Fruit fly (Drosophila melanogaster) whole organism, wandering third instar larva: Measurements from ENCODE around the gene Doa.

ENCODE experiments used
- Abd-B ChIP-seq: fragments of >200 bp; optimal IDR thresholded peaks from 2 replicates; lab custom pipeline; 2017; ENCODE audit warnings: missing biosample characterization, missing genetic modification characterization
- CG32264 ChIP-seq: fragments of 200-800 bp; sonication (Bioruptor generic); optimal IDR thresholded peaks from 2 replicates; lab custom pipeline; 2016; ENCODE audit warnings: missing biosample characterization, missing genetic modification characterization
- CG9705 ChIP-seq: fragments of 200-800 bp; sonication (Bioruptor generic); optimal IDR thresholded peaks from 2 replicates; lab custom pipeline; 2018; ENCODE audit warnings: missing biosample characterization, mild to moderate bottlenecking, missing genetic modification characterization
- CrebA ChIP-seq: fragments of 200-800 bp; sonication (Bioruptor generic); optimal IDR thresholded peaks from 2 replicates; lab custom pipeline; 2016; ENCODE audit warnings: missing biosample characterization, mild to moderate bottlenecking, missing genetic modification characterization, borderline replicate concordance
- Dfd ChIP-seq: fragments of >200 bp; optimal IDR thresholded peaks from 2 replicates; lab custom pipeline; 2017; ENCODE audit warnings: missing biosample characterization, missing genetic modification characterization
- Dif ChIP-seq: fragments of 200-275, 200-300 bp; sonication (Bioruptor generic); optimal IDR thresholded peaks from 2 replicates; lab custom pipeline; 2018; ENCODE audit warnings: missing biosample characterization, missing genetic modification characterization; ENCODE audit not compliant: partially characterized antibody
- GATAd ChIP-seq: sonication (Bioruptor generic); optimal IDR thresholded peaks from 2 replicates; lab custom pipeline; 2016; ENCODE audit warnings: missing biosample characterization, missing genetic modification characterization
- HLH106 ChIP-seq: fragments of 200-800 bp; optimal IDR thresholded peaks from 3 replicates; lab custom pipeline; 2019; ENCODE audit warnings: missing biosample characterization, mild to moderate bottlenecking, missing genetic modification characterization, moderate library complexity
- Hnf4 ChIP-seq: fragments of 200-800 bp; sonication (Bioruptor generic); optimal IDR thresholded peaks from 2 replicates; lab custom pipeline; 2016; ENCODE audit warnings: missing biosample characterization, mild to moderate bottlenecking, missing genetic modification characterization
- Hr78 ChIP-seq: fragments of >200 bp; optimal IDR thresholded peaks from 2 replicates; lab custom pipeline; 2017; ENCODE audit warnings: missing biosample characterization, missing genetic modification characterization
- Hr83 ChIP-seq: fragments of 200-300 bp; sonication (Bioruptor generic); optimal IDR thresholded peaks from 2 replicates; lab custom pipeline; 2016; ENCODE audit warnings: missing biosample characterization, mild to moderate bottlenecking, missing genetic modification characterization, moderate library complexity; ENCODE audit not compliant: poor library complexity, severe bottlenecking
- Jra ChIP-seq: sonication (Bioruptor generic); optimal IDR thresholded peaks from 2 replicates; lab custom pipeline; 2016; ENCODE audit warnings: missing biosample characterization, missing genetic modification characterization
- Mio ChIP-seq: sonication (Bioruptor generic); optimal IDR thresholded peaks from 2 replicates; lab custom pipeline; 2016; ENCODE audit warnings: missing biosample characterization, missing genetic modification characterization
- Myc ChIP-seq: fragments of >200 bp; optimal IDR thresholded peaks from 2 replicates; lab custom pipeline; 2017
- N ChIP-seq: fragments of >200 bp; optimal IDR thresholded peaks from 2 replicates; lab custom pipeline; 2018; ENCODE audit warnings: missing biosample characterization, missing external identifiers, missing genetic modification characterization
- OdsH ChIP-seq: fragments of 200-800 bp; sonication (Bioruptor generic); optimal IDR thresholded peaks from 2 replicates; lab custom pipeline; 2016; ENCODE audit warnings: missing biosample characterization, mild to moderate bottlenecking, missing genetic modification characterization
- Rel ChIP-seq, 2 experiments: fragments of 200-800 bp; sonication (Bioruptor generic) in 1 of 2; optimal IDR thresholded peaks; 2 replicates in 1 of 2; 3 replicates in 1 of 2; lab custom pipeline; 2016 to 2019; ENCODE audit warnings: mild to moderate bottlenecking in 2 of 2, missing biosample characterization in 2 of 2, missing genetic modification characterization in 2 of 2, moderate library complexity in 1 of 2
- Sp1 ChIP-seq: fragments of 200-800 bp; sonication (Bioruptor generic); optimal IDR thresholded peaks from 3 replicates; lab custom pipeline; 2019; ENCODE audit warnings: missing biosample characterization, mild to moderate bottlenecking, missing genetic modification characterization, moderate library complexity
- Vsx2 ChIP-seq: fragments of 200-300, 225-300 bp; sonication (Bioruptor generic); optimal IDR thresholded peaks from 2 replicates; lab custom pipeline; 2018; ENCODE audit warnings: missing biosample characterization, missing genetic modification characterization; ENCODE audit not compliant: partially characterized antibody
- br ChIP-seq: fragments of 200-800 bp; sonication (Bioruptor generic); optimal IDR thresholded peaks from 2 replicates; lab custom pipeline; 2016; ENCODE audit warnings: missing biosample characterization, missing genetic modification characterization
- brk ChIP-seq: fragments of 200-800 bp; sonication (Bioruptor generic); optimal IDR thresholded peaks from 2 replicates; lab custom pipeline; 2016; ENCODE audit warnings: missing biosample characterization, mild to moderate bottlenecking, missing genetic modification characterization
- dl ChIP-seq, 2 experiments: fragments of 175-275, 200-275 bp in 1 of 2; fragments of 200-275 bp in 1 of 2; sonication (Bioruptor generic); optimal IDR thresholded peaks; lab custom pipeline; 2018; ENCODE audit warnings: mild to moderate bottlenecking in 2 of 2, missing biosample characterization in 2 of 2, missing genetic modification characterization in 2 of 2, moderate library complexity in 2 of 2; ENCODE audit not compliant: partially characterized antibody in 2 of 2, insufficient read depth in 1 of 2
- dmrt93B ChIP-seq: fragments of 200-800 bp; sonication (Bioruptor generic); optimal IDR thresholded peaks from 2 replicates; lab custom pipeline; 2018; ENCODE audit warnings: missing biosample characterization, mild to moderate bottlenecking, missing genetic modification characterization
- dsf ChIP-seq: sonication (Bioruptor generic); optimal IDR thresholded peaks from 2 replicates; lab custom pipeline; 2016; ENCODE audit warnings: missing biosample characterization, missing genetic modification characterization, borderline replicate concordance
- ey ChIP-seq: fragments of 200-800 bp; sonication (Bioruptor generic); optimal IDR thresholded peaks from 2 replicates; lab custom pipeline; 2016; ENCODE audit warnings: missing biosample characterization, missing genetic modification characterization
- foxo ChIP-seq, 2 experiments: fragments of 200-800 bp; sonication (Bioruptor generic); optimal IDR thresholded peaks; 2 replicates in 1 of 2; 3 replicates in 1 of 2; lab custom pipeline; 2016 to 2017; ENCODE audit warnings: missing biosample characterization in 2 of 2, missing genetic modification characterization in 2 of 2
- fru ChIP-seq: fragments of 200-800 bp; sonication (Bioruptor generic); optimal IDR thresholded peaks from 3 replicates; lab custom pipeline; 2016; ENCODE audit warnings: missing biosample characterization, mild to moderate bottlenecking, missing genetic modification characterization
- h ChIP-seq: fragments of 200-800 bp; sonication (Bioruptor generic); optimal IDR thresholded peaks from 3 replicates; lab custom pipeline; 2016; ENCODE audit warnings: missing biosample characterization, mild to moderate bottlenecking, missing genetic modification characterization
- jim ChIP-seq: fragments of 175-275, 200-325 bp; sonication (Bioruptor generic); optimal IDR thresholded peaks from 2 replicates; lab custom pipeline; 2016; ENCODE audit warnings: missing biosample characterization, mild to moderate bottlenecking, missing genetic modification characterization
- lola ChIP-seq: fragments of >200 bp; optimal IDR thresholded peaks from 2 replicates; lab custom pipeline; 2017; ENCODE audit warnings: missing biosample characterization, missing genetic modification characterization
- pan ChIP-seq: fragments of >200 bp; optimal IDR thresholded peaks from 2 replicates; lab custom pipeline; 2017
- psq ChIP-seq: fragments of 200-800 bp; sonication (Bioruptor generic); optimal IDR thresholded peaks from 3 replicates; lab custom pipeline; 2017; ENCODE audit warnings: missing biosample characterization, mild to moderate bottlenecking, missing genetic modification characterization, moderate library complexity
- rgr ChIP-seq: fragments of 200-800 bp; sonication (Bioruptor generic); optimal IDR thresholded peaks from 3 replicates; lab custom pipeline; 2016; ENCODE audit warnings: missing biosample characterization, mild to moderate bottlenecking, missing genetic modification characterization
- sage ChIP-seq: fragments of 200-800 bp; sonication (Bioruptor generic); optimal IDR thresholded peaks from 2 replicates; lab custom pipeline; 2016; ENCODE audit warnings: missing biosample characterization, mild to moderate bottlenecking, missing genetic modification characterization
- sv ChIP-seq: fragments of 200-800 bp; sonication (Bioruptor generic); optimal IDR thresholded peaks from 3 replicates; lab custom pipeline; 2016; ENCODE audit warnings: missing biosample characterization, missing genetic modification characterization
- tai ChIP-seq: sonication (Bioruptor generic); optimal IDR thresholded peaks from 2 replicates; lab custom pipeline; 2016; ENCODE audit warnings: missing biosample characterization, missing genetic modification characterization
- usp ChIP-seq: fragments of >200 bp; optimal IDR thresholded peaks from 2 replicates; lab custom pipeline; 2017; ENCODE audit warnings: missing biosample characterization, missing genetic modification characterization
- woc ChIP-seq: sonication (Bioruptor generic); optimal IDR thresholded peaks from 2 replicates; lab custom pipeline; 2016; ENCODE audit warnings: missing biosample characterization, mild to moderate bottlenecking, missing genetic modification characterization

Doa gene

dm6 chr3R:28875345-28875744, 12.5 kb upstream of the Doa start, which contains the start of gene Nepl18:
Nepl18 (plus strand) TSS chr3R:28875621.
- TF ChIP-seq ey (no peak), Hnf4 (GFP tag; lab: Kevin White, UChicago) (no peak), foxo (GFP tag; optimal IDR thresholded peaks at IDR 0.05; lab: Kevin White, UChicago) (no peak), lola (GFP tag; lab: Kevin White, UChicago) (no peak), Hr78 (GFP tag; lab: Kevin White, UChicago) (no peak), Mio (no peak)

DNA sequence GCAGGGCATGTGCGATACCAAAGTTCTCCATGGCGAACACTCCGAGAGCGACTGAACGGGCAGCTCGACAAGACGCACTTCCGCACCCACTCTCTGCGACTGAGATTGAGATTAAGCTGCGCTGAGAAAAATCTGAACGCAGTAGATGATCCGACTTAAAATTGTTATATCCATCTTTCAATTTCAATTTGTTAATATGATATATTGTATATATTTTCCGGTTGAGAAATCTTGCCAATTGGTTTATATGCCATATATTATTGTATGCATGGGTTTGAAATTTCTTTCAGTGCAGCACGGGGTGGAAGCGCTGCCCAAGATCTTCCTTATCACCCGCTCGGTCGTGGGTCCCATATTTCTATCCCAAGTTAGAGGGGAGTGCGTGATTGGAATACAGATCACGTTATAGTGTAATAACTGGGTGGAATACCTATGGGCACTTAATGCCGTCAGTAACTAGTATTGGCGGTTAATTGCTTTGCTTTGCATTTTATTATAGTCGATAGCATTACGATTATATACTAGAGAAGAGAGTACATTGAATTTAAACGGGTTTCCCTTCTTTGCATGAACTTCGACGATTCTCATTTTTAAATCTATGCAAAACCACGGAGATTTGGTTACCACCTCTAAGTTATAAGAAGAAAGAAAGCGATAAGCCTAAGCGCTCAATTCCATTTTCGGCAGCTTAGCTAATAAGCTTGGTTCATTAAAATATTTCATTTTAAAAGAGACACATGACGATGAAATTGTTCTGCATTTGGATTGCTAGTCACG, 7.6 kb upstream of the Doa start, which contains the start of the genes Nepl19 and Nepl20:
TSS of gene Nepl19 (minus strand) at position 57 of the 777 bp plus-strand sequence.
TSS of gene Nepl20 (plus strand) at position 727 of the 777 bp plus-strand sequence.
- no peak for TF ChIP-seq dl (GFP tag; optimal IDR thresholded peaks at IDR 0.05; lab: Kevin White, UChicago; ENCODE audit: insufficient read depth in 1 of 2, partially characterized antibody in 2 of 2)
- peak; percentile 41 for TF ChIP-seq CrebA (GFP tag; lab: Kevin White, UChicago)
- no peak for TF ChIP-seq Myc (lab: Kevin White, UChicago)
- no peak for TF ChIP-seq jim (GFP tag; lab: Kevin White, UChicago)
- TF ChIP-seq HLH106 (tag; lab: Kevin White, UChicago), result peak; percentile 84
- no peak for TF ChIP-seq lola (GFP tag; lab: Kevin White, UChicago)
- TF ChIP-seq Sp1 (GFP tag; lab: Kevin White, UChicago), result peak; percentile 79
- no peak for TF ChIP-seq usp
- TF ChIP-seq GATAd, result no peak
- no peak for TF ChIP-seq Jra
- TF ChIP-seq Dif (GFP tag; lab: Kevin White, UChicago), result no peak
- peak; percentile 81 for TF ChIP-seq sv
- TF ChIP-seq rgr, result peak; percentile 90
- TF ChIP-seq Dfd (GFP tag; lab: Kevin White, UChicago), result no peak
- TF ChIP-seq br, result peak; percentile 86
- peak; percentile 68 for TF ChIP-seq dmrt93B
- peak; percentile 92 for TF ChIP-seq OdsH (GFP tag; lab: Kevin White, UChicago)
- no peak for TF ChIP-seq Hr83 (GFP tag; lab: Kevin White, UChicago)
- TF ChIP-seq psq (GFP tag; lab: Kevin White, UChicago), result peak; percentile 80
- TF ChIP-seq foxo (GFP tag; optimal IDR thresholded peaks at IDR 0.05; lab: Kevin White, UChicago), result peak in 1 of 2 experiments; percentile 90
- no peak for TF ChIP-seq N (GFP tag; lab: Kevin White, UChicago)
- TF ChIP-seq Abd-B, result no peak
- peak; percentile 53 for TF ChIP-seq woc (GFP tag; lab: Kevin White, UChicago)
- TF ChIP-seq tai (GFP tag; lab: Kevin White, UChicago), result no peak
- TF ChIP-seq sage (GFP tag; lab: Kevin White, UChicago), result peak; percentile 77
- no peak for TF ChIP-seq CG9705
- peak; percentile 12 for TF ChIP-seq Mio
- TF ChIP-seq brk (GFP tag; lab: Kevin White, UChicago), result no peak
- peak; percentile 87 for TF ChIP-seq ey
- TF ChIP-seq Hr78 (GFP tag; lab: Kevin White, UChicago), result no peak
- peak; percentile 85 for TF ChIP-seq Hnf4 (GFP tag; lab: Kevin White, UChicago)
- no peak for TF ChIP-seq Vsx2 (GFP tag; lab: Kevin White, UChicago)
- TF ChIP-seq pan (lab: Kevin White, UChicago), result no peak
- TF ChIP-seq dsf (GFP tag; lab: Kevin White, UChicago), result no peak
- TF ChIP-seq CG32264, result peak; percentile 41
- peak; percentile 93 for TF ChIP-seq h (GFP tag; lab: Kevin White, UChicago)
- TF ChIP-seq fru (GFP tag; lab: Kevin White, UChicago), result peak; percentile 89
- TF ChIP-seq Rel (GFP tag; optimal IDR thresholded peaks at IDR 0.05; lab: Kevin White, UChicago), result peak; percentile 51
- TF ChIP-seq Rel (tag; optimal IDR thresholded peaks at IDR 0.05; lab: Kevin White, UChicago), result peak; percentile 56
